Worm (Caenorhabditis elegans): ENCODE data around the gene dur-1.
"Not testable (repeated sequence)": the region's sequence is repeated elsewhere in the genome, so short reads cannot be mapped to it uniquely, and the experiment has no call there.

dur-1 gene

DNA sequence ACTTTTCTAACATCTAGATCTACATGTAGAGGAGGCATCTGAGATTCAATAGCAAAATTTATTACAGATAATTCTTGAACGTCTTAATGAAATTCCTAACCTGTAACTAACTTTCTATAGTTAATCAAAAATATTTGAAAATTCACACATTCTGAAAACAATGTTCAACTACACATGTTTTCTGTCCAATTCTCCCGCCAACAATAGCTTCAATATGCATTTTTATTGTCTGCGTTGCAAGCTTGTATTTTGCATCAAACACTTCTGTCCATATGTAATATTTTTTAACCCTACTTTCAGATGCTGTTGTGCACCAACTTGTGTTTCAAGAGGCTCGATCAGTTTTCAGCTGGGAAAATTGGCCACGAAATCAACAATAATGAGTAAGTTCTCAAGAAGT, 29.3 kb downstream of the dur-1 start, which contains the start of gene tbc-3:
Gene tbc-3, plus strand, starts transcription at position 301 of the 400 bp plus-strand sequence.
- no peak for TF ChIP-seq nhr-2 (tag; optimal IDR thresholded peaks at IDR 0.05)
- TF ChIP-seq M03D4.4 (tag; optimal IDR thresholded peaks at IDR 0.05) = no peak
- TF ChIP-seq ces-1 (GFP tag; optimal IDR thresholded peaks at IDR 0.05) = no peak
- TF ChIP-seq sptf-1 (tag; optimal IDR thresholded peaks at IDR 0.05) = no peak
- no peak for TF ChIP-seq bed-3 (GFP tag; optimal IDR thresholded peaks at IDR 0.05)
- TF ChIP-seq cnd-1 (tag; optimal IDR thresholded peaks at IDR 0.05) = no peak
- TF ChIP-seq blmp-1 (tag; optimal IDR thresholded peaks at IDR 0.05) = no peak
- TF ChIP-seq mls-2 (tag; optimal IDR thresholded peaks at IDR 0.05) = no peak
- TF ChIP-seq lin-13 (tag; optimal IDR thresholded peaks at IDR 0.05) = no peak
- no peak for TF ChIP-seq lsy-2 (tag; optimal IDR thresholded peaks at IDR 0.05)
- TF ChIP-seq tbx-8 (GFP tag; optimal IDR thresholded peaks at IDR 0.05) = no peak
- TF ChIP-seq ztf-11 (tag; optimal IDR thresholded peaks at IDR 0.05) = no peak
- TF ChIP-seq ceh-83 (GFP tag; optimal IDR thresholded peaks at IDR 0.05) = no peak
- TF ChIP-seq elt-1 (tag; optimal IDR thresholded peaks at IDR 0.05; ENCODE audit: borderline replicate concordance, insufficient read depth) = no peak
- TF ChIP-seq nhr-28 (tag; optimal IDR thresholded peaks at IDR 0.05) = no peak
- no peak for TF ChIP-seq unc-39 (tag; optimal IDR thresholded peaks at IDR 0.05)
- no peak for TF ChIP-seq lin-32 (GFP tag; optimal IDR thresholded peaks at IDR 0.05)

DNA sequence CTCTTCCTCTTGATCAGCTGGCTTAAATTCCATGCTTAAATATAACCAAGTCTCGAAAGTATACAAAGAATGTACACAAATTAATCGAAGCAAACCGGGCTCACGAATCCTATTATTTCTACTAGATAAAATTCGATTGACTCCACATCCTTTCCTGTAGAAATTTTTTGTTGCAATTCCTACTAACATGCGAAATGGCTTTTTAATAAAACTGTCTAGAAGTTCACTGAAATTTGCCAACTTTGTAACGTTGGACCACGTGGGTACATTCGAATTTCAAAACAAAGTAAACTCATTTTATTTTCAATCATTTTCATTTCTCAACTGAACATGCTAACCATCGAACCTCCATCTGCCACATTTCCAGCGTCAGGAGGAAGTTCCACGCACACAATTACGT, 32.9 kb downstream of the dur-1 start, which contains the start of gene ssp-32:
Gene ssp-32, plus strand, starts transcription at position 301 of the 400 bp plus-strand sequence.
- TF ChIP-seq flh-1 (GFP tag; optimal IDR thresholded peaks at IDR 0.05) (no peak), unc-62 (GFP tag; optimal IDR thresholded peaks at IDR 0.05) (no peak)

ce11 chrIV:9894331-9894730, 33.7 kb downstream of the dur-1 start, which contains the start of gene msp-77:
Gene msp-77, plus strand, starts transcription at chrIV:9894631.
- not testable (repeated sequence) for TF ChIP-seq hlh-1 (tag; optimal IDR thresholded peaks at IDR 0.05); flh-1 (GFP tag; optimal IDR thresholded peaks at IDR 0.05); sptf-1 (tag; optimal IDR thresholded peaks at IDR 0.05)

DNA sequence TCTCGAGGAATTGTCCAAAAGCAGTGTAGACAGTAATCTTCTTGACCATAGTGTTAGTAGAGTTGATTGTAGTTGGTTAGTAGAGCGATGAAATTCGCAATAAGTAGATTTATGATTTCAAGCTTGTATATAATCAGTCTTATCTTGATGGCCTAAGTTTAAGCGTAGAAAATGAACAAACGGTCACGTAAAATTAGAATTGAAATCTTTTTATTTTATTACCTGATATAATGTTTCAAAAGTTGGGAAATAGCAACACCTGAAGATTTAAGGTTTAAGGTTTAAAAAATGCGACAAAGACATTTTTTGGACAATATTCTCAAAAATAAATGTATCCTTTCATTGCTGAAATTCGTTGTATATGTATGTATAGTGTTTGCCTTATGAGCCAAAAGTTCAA, 34.4 kb downstream of the dur-1 start, which contains the start of gene sss-1:
Gene sss-1, minus strand, starts transcription at position 101 of the 400 bp plus-strand sequence.
- TF ChIP-seq lin-13 (tag; optimal IDR thresholded peaks at IDR 0.05); lin-32 (GFP tag; optimal IDR thresholded peaks at IDR 0.05); ces-1 (GFP tag; optimal IDR thresholded peaks at IDR 0.05): not testable (repeated sequence)

- no peak for TF ChIP-seq flh-1 (GFP tag; optimal IDR thresholded peaks at IDR 0.05)
- TF ChIP-seq tbx-8 (GFP tag; optimal IDR thresholded peaks at IDR 0.05) = no peak
- TF ChIP-seq unc-120 (tag; optimal IDR thresholded peaks at IDR 0.05; ENCODE audit: poor library complexity, severe bottlenecking) = no peak
- TF ChIP-seq nhr-76 (tag; optimal IDR thresholded peaks at IDR 0.05) = no peak
- no peak for TF ChIP-seq nhr-237 (tag; optimal IDR thresholded peaks at IDR 0.05)
- TF ChIP-seq drap-1 (GFP tag; optimal IDR thresholded peaks at IDR 0.05) = no peak
- TF ChIP-seq hlh-1 (tag; optimal IDR thresholded peaks at IDR 0.05) = no peak
Observed at ce11 chrIV:9891938-9892337, 36.1 kb downstream of the dur-1 start, which contains the start of gene F32B6.4. Gene F32B6.4, minus strand, starts transcription at chrIV:9892038.

ce11 chrIV:9889857-9890256, 38.2 kb downstream of the dur-1 start, which contains the start of gene ttbk-3:
Gene ttbk-3, minus strand, starts transcription at chrIV:9889957.
- TF ChIP-seq lsy-2 (tag; optimal IDR thresholded peaks at IDR 0.05) (no peak), drap-1 (GFP tag; optimal IDR thresholded peaks at IDR 0.05) (no peak), mep-1 (tag; optimal IDR thresholded peaks at IDR 0.05) (no peak), zip-8 (tag; optimal IDR thresholded peaks at IDR 0.05) (no peak), lin-13 (tag; optimal IDR thresholded peaks at IDR 0.05) (no peak)

DNA sequence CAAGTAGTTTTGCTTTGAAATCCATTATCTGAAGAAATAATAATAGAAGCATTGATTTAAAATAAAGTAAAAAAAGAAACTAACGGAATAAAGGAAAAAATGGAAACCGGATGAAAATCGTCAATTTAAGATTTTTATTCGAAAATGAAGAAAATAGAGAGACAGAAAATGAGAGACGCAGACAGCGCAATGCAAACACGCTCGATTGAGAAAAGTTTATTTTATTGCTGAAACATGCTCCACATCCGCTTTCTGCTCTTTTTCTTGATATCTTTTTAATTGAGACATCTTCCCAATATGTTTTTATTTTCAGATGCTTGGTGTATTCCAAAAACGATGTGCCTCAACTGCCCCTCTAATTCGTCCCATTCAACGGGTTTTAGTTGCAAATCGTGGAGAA, 43.8 kb downstream of the dur-1 start, which contains the start of the genes prp-18 and mccc-1:
Gene prp-18, minus strand, starts transcription at position 127 of the 400 bp plus-strand sequence.
Gene mccc-1, plus strand, starts transcription at position 314 of the 400 bp plus-strand sequence.
- TF ChIP-seq ceh-43 (GFP tag; optimal IDR thresholded peaks at IDR 0.05) (no peak), lin-13 (tag; optimal IDR thresholded peaks at IDR 0.05) (no peak), zip-8 (tag; optimal IDR thresholded peaks at IDR 0.05) (no peak), mep-1 (tag; optimal IDR thresholded peaks at IDR 0.05) (peak; percentile 46), sptf-1 (tag; optimal IDR thresholded peaks at IDR 0.05) (no peak), nhr-12 (tag; optimal IDR thresholded peaks at IDR 0.05) (no peak), sem-2 (GFP tag; optimal IDR thresholded peaks at IDR 0.05) (no peak), pha-4 (tag; optimal IDR thresholded peaks at IDR 0.05) (peak; percentile 36), flh-1 (GFP tag; optimal IDR thresholded peaks at IDR 0.05) (no peak), nhr-76 (tag; optimal IDR thresholded peaks at IDR 0.05) (no peak), ces-1 (GFP tag; optimal IDR thresholded peaks at IDR 0.05) (peak; percentile 87), lsy-2 (tag; optimal IDR thresholded peaks at IDR 0.05) (no peak), M03D4.4 (tag; optimal IDR thresholded peaks at IDR 0.05) (no peak)

All from whole organism, mixed stage, embryonic.